Worm (Caenorhabditis elegans): ENCODE results near the gene C01G5.4.

- TF ChIP-seq hlh-26 (GFP tag; conservative IDR thresholded peaks at IDR 0.05) (no peak), unc-62 (GFP tag; optimal IDR thresholded peaks at IDR 0.05) (no peak), ama-1 (optimal IDR thresholded peaks at IDR 0.05) (no peak), ama-1 (GFP tag; optimal IDR thresholded peaks at IDR 0.05) (no peak), K12H6.12 (tag; optimal IDR thresholded peaks at IDR 0.05) (no peak), F22D6.2 (tag; optimal IDR thresholded peaks at IDR 0.05) (no peak), fkh-3 (tag; optimal IDR thresholded peaks at IDR 0.05) (no peak), Y53G8AR.9 (GFP tag; conservative IDR thresholded peaks at IDR 0.05) (no peak), Y95B8A.8 (GFP tag; IDR thresholded peaks at IDR 0.05) (no peak), ekl-4 (GFP tag; IDR thresholded peaks at IDR 0.05) (no peak), tbx-9 (tag; optimal IDR thresholded peaks at IDR 0.05; ENCODE audit: borderline replicate concordance) (no peak), C17E4.6 (GFP tag; IDR thresholded peaks at IDR 0.05) (no peak)
These were observed 1.7 kb upstream of the C01G5.4 start for ce11 chrIV:6529832-6530231.

All from whole organism, young adult.